Worm (Caenorhabditis elegans): Measurements from ENCODE around the gene F10G7.9.

Gene F10G7.9

DNA sequence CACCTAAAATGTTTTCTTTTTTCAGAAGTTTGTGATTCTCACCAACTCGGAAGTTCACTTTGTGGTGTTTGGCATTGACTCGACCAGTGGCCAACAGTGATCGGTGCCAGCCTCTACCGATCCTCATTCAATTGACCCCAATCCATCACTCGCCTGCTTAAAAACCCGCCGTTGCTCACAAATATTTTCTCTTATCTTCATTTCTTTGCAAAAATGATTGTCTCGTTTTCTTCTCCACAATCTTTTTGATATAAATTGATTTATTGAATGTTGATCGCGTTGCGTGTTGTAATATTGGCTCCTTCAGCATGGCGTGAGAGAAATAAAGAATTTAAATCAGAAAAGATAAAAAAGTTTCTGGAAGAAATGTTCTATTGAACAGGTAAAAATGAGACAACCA, 30.3 kb upstream of the F10G7.9 start (continued):
- TF ChIP-seq lin-15B (tag; optimal IDR thresholded peaks at IDR 0.05) (no peak), lin-13 (GFP tag; optimal IDR thresholded peaks at IDR 0.05) (no peak), unc-86 (tag; optimal IDR thresholded peaks at IDR 0.05) (no peak), jun-1 (tag; optimal IDR thresholded peaks at IDR 0.05) (no peak), fkh-4 (tag; optimal IDR thresholded peaks at IDR 0.05; ENCODE audit: borderline replicate concordance) (no peak), lsy-2 (tag; optimal IDR thresholded peaks at IDR 0.05) (peak; percentile 19 to 20), snu-23 (GFP tag; optimal IDR thresholded peaks at IDR 0.05) (peak; percentile 19), dpl-1 (GFP tag; optimal IDR thresholded peaks at IDR 0.05) (no peak), lin-14 (GFP tag; optimal IDR thresholded peaks at IDR 0.05) (peak; percentile 60), nhr-84 (tag; optimal IDR thresholded peaks at IDR 0.05) (no peak), ceh-82 (tag; optimal IDR thresholded peaks at IDR 0.05) (no peak), skn-1 (tag; optimal IDR thresholded peaks at IDR 0.05) (no peak), elt-3 (tag; optimal IDR thresholded peaks at IDR 0.05) (no peak), C04F5.9 (tag; optimal IDR thresholded peaks at IDR 0.05) (no peak), efl-1 (optimal IDR thresholded peaks at IDR 0.05) (peak in 1 of 2 experiments; percentile 12), efl-1 (GFP tag; optimal IDR thresholded peaks at IDR 0.05 in 1 of 2) (peak in 1 of 2 experiments; percentile 82)

DNA sequence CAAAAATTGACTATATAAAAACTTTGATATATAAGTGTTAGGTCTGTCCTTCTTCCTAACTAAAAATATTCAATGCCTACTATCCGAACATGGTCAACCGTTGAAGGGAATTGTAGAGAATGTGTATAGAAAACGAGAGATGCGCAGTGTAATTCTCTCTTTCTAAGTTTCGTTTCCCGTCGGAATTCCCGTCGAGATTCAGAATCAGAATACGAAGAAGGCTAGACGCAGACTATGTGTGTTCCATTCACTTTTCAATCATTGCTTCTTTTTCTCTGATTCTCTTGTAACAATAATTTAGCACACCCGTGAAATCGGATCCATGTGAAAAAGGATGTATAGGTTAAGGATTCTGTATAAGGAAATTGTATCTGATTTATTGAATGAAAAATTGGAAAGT, 28.2 kb upstream of the F10G7.9 start:
- TF ChIP-seq aly-2 (tag; optimal IDR thresholded peaks at IDR 0.05) = no peak
- no peak for TF ChIP-seq pag-3 (tag; optimal IDR thresholded peaks at IDR 0.05; ENCODE audit: borderline replicate concordance, insufficient read depth)
- no peak for TF ChIP-seq vab-15 (tag; optimal IDR thresholded peaks at IDR 0.05)
- TF ChIP-seq sox-4 (tag; optimal IDR thresholded peaks at IDR 0.05) = no peak
- TF ChIP-seq nhr-19 (GFP tag; conservative IDR thresholded peaks at IDR 0.05) = no peak
- no peak for TF ChIP-seq nhr-90 (tag; optimal IDR thresholded peaks at IDR 0.05; ENCODE audit: poor library complexity)
- no peak for TF ChIP-seq nhr-28 (tag; optimal IDR thresholded peaks at IDR 0.05)
- no peak for TF ChIP-seq efl-3 (GFP tag; optimal IDR thresholded peaks at IDR 0.05)
- TF ChIP-seq hpl-2 (GFP tag; optimal IDR thresholded peaks at IDR 0.05) = no peak
- TF ChIP-seq F16B12.6 (tag; optimal IDR thresholded peaks at IDR 0.05) = no peak
- no peak for TF ChIP-seq tlp-1 (tag; optimal IDR thresholded peaks at IDR 0.05)
- TF ChIP-seq unc-86 (tag; optimal IDR thresholded peaks at IDR 0.05) = no peak
- TF ChIP-seq lin-14 (GFP tag; optimal IDR thresholded peaks at IDR 0.05) = peak; percentile 65
- no peak for TF ChIP-seq isw-1 (GFP tag; IDR thresholded peaks at IDR 0.05)
- no peak for TF ChIP-seq ets-5 (GFP tag; IDR thresholded peaks at IDR 0.05)
- TF ChIP-seq nhr-85 (tag) = peak; percentile 54
- TF ChIP-seq blmp-1 (tag; optimal IDR thresholded peaks at IDR 0.05) = peak; percentile 100
- no peak for TF ChIP-seq unc-62 (GFP tag; optimal IDR thresholded peaks at IDR 0.05)
- TF ChIP-seq fkh-4 (tag; optimal IDR thresholded peaks at IDR 0.05; ENCODE audit: borderline replicate concordance) = no peak
- TF ChIP-seq unc-30 (tag; optimal IDR thresholded peaks at IDR 0.05) = no peak
- TF ChIP-seq dsc-1 (tag; optimal IDR thresholded peaks at IDR 0.05) = no peak
- peak in 1 of 2 experiments; percentile 11 for TF ChIP-seq lsy-2 (tag; optimal IDR thresholded peaks at IDR 0.05)
- TF ChIP-seq elt-3 (tag; optimal IDR thresholded peaks at IDR 0.05) = no peak

DNA sequence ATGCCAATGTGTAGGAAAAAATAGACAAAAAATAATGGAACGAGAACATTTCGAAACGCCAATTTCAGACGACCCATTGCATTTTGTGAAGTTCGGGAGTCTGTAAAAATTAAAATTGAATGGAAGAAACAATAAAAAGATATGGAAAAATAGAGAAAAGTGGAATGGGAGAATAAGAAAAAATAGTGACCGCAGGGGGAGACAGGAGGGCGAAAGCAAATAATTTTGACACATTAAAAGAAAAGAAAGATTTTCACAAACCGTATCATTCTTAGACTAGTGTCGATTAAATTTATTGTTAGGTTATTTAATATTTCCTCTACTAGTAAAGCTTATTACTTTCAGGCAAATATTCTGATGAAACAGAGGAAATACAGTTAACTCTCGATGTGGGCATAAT, 27.6 kb upstream of the F10G7.9 start, which contains the start of gene F41C3.11:
TSS of gene F41C3.11 (minus strand) at position 101 of the 400 bp plus-strand sequence.
- no peak for TF ChIP-seq C16A3.4 (tag; optimal IDR thresholded peaks at IDR 0.05)
- TF ChIP-seq lin-39 (tag; optimal IDR thresholded peaks at IDR 0.05) = no peak
- TF ChIP-seq Y116A8C.19 (tag; optimal IDR thresholded peaks at IDR 0.05; ENCODE audit: borderline replicate concordance) = no peak
- peak; percentile 25 for TF ChIP-seq blmp-1 (tag; optimal IDR thresholded peaks at IDR 0.05)

DNA sequence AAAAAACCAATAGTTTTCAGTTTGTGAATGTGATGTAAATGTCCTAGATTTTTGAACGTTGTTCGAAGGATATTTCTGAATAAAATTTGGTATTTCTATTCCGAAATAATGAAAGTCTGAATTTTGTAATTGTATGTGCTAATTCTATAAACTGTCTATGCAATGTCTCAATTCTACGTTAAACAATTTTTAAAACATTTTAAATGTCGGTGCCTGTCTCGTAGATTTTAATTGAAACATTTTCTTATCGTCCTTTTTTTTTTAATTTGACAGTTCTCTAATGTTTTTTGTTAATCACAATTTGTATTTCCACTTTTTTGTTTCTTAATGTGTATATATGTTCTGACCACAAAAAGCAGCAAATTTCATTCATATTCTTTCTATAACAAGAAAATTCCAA, 23.4 kb upstream of the F10G7.9 start, which contains the start of gene F41C3.7:
TSS of gene F41C3.7 (plus strand) at position 301 of the 400 bp plus-strand sequence.
- TF ChIP-seq lin-15B (tag; optimal IDR thresholded peaks at IDR 0.05) (no peak), swsn-7 (tag; optimal IDR thresholded peaks at IDR 0.05) (no peak), snu-23 (GFP tag; optimal IDR thresholded peaks at IDR 0.05) (no peak), fkh-8 (tag; optimal IDR thresholded peaks at IDR 0.05) (no peak), Y116A8C.19 (tag; optimal IDR thresholded peaks at IDR 0.05; ENCODE audit: borderline replicate concordance) (no peak), elt-2 (tag; optimal IDR thresholded peaks at IDR 0.05) (no peak), nhr-71 (tag; optimal IDR thresholded peaks at IDR 0.05) (no peak), snpc-4 (tag; optimal IDR thresholded peaks at IDR 0.05) (no peak)
